Worm (Caenorhabditis elegans) whole organism, young adult: ENCODE results near the gene cif-1.
A peak's percentile ranks its signal among the peaks of the same experiment; 100 is the strongest.

Experiments
- B0019.2 ChIP-seq: fragments of 200-800 bp; sonication (Bioruptor generic); conservative IDR thresholded peaks from 2 replicates; pipeline ENCODE4 v1.3.6; 2022; ENCODE audit warnings: missing genetic modification reagents, missing genetic modification characterization, missing compliant biosample characterization
- B0261.1 ChIP-seq: sonication (generic microtip); optimal IDR thresholded peaks from 2 replicates; lab custom pipeline; 2016; ENCODE audit warnings: mild to moderate bottlenecking, missing genetic modification characterization, moderate library complexity, missing compliant biosample characterization
- B0336.3 ChIP-seq: fragments of 200-800 bp; sonication (Bioruptor generic); IDR thresholded peaks from 2 replicates; pipeline ENCODE4 v1.3.6; 2022; ENCODE audit warnings: missing genetic modification characterization, missing compliant biosample characterization
- D2030.7 ChIP-seq: fragments of 200-800 bp; sonication (Bioruptor generic); IDR thresholded peaks from 2 replicates; pipeline ENCODE4 v1.3.6; 2022; ENCODE audit warnings: missing genetic modification reagents, missing genetic modification characterization, missing compliant biosample characterization
- F22D6.2 ChIP-seq: sonication (generic microtip); optimal IDR thresholded peaks from 2 replicates; lab custom pipeline; 2016; ENCODE audit warnings: mild to moderate bottlenecking, missing genetic modification characterization, missing compliant biosample characterization
- F33H1.4 ChIP-seq: fragments of 200-800 bp; sonication (Bioruptor generic); IDR thresholded peaks from 2 replicates; pipeline ENCODE4 v1.3.6; 2022; ENCODE audit warnings: missing genetic modification reagents, missing genetic modification characterization, missing compliant biosample characterization
- F49E8.2 ChIP-seq: sonication (generic microtip); optimal IDR thresholded peaks from 3 replicates; lab custom pipeline; 2017; ENCODE audit warnings: missing genetic modification characterization, mild to moderate bottlenecking, missing compliant biosample characterization, antibody characterized with exemption, moderate library complexity; ENCODE audit not compliant: insufficient read depth
- F52B5.7 ChIP-seq: sonication (generic microtip); optimal IDR thresholded peaks from 2 replicates; lab custom pipeline; 2016; ENCODE audit warnings: mild to moderate bottlenecking, missing genetic modification characterization, missing compliant biosample characterization
- F57A8.1 ChIP-seq: fragments of 200-800 bp; sonication (Bioruptor generic); optimal IDR thresholded peaks from 2 replicates; lab custom pipeline; 2018; ENCODE audit warnings: mild to moderate bottlenecking, missing genetic modification characterization, moderate library complexity, missing compliant biosample characterization
- F57C9.4 ChIP-seq: sonication (generic microtip); optimal IDR thresholded peaks from 2 replicates; lab custom pipeline; 2017; ENCODE audit warnings: mild to moderate bottlenecking, missing genetic modification characterization, missing compliant biosample characterization
- K11D2.4 ChIP-seq: fragments of 200-800 bp; sonication (Bioruptor generic); IDR thresholded peaks from 2 replicates; pipeline ENCODE4 v1.3.6; 2022; ENCODE audit warnings: missing genetic modification reagents, missing genetic modification characterization, missing compliant biosample characterization
- K12H6.12 ChIP-seq: fragments of 200-800 bp; sonication (Bioruptor generic); optimal IDR thresholded peaks from 2 replicates; lab custom pipeline; 2018; ENCODE audit warnings: mild to moderate bottlenecking, missing genetic modification characterization, missing compliant biosample characterization
- T07F8.4 ChIP-seq: sonication (generic microtip); optimal IDR thresholded peaks from 2 replicates; lab custom pipeline; 2016; ENCODE audit warnings: mild to moderate bottlenecking, missing genetic modification characterization, moderate library complexity, missing compliant biosample characterization
- T26A5.8 ChIP-seq: sonication (generic microtip); optimal IDR thresholded peaks from 2 replicates; lab custom pipeline; 2016; ENCODE audit warnings: missing genetic modification characterization, missing compliant biosample characterization
- Y53F4B.3 ChIP-seq: fragments of 200-800 bp; sonication (Bioruptor generic); IDR thresholded peaks from 2 replicates; pipeline ENCODE4 v1.3.6; 2022; ENCODE audit warnings: missing genetic modification reagents, missing genetic modification characterization, missing compliant biosample characterization
- ZK185.1 ChIP-seq: sonication (generic microtip); optimal IDR thresholded peaks from 2 replicates; lab custom pipeline; 2016; ENCODE audit warnings: mild to moderate bottlenecking, missing genetic modification characterization, missing compliant biosample characterization; ENCODE audit not compliant: poor library complexity, severe bottlenecking
- atf-7 ChIP-seq: sonication (generic microtip); optimal IDR thresholded peaks from 2 replicates; lab custom pipeline; 2017; ENCODE audit warnings: mild to moderate bottlenecking, missing genetic modification characterization, missing compliant biosample characterization
- attf-3 ChIP-seq: fragments of 200-800 bp; sonication (Bioruptor generic); conservative IDR thresholded peaks from 2 replicates; pipeline ENCODE4 v1.3.6; 2022; ENCODE audit warnings: missing genetic modification reagents, missing genetic modification characterization, missing compliant biosample characterization
- attf-5 ChIP-seq: fragments of 200-800 bp; sonication (Bioruptor generic); optimal IDR thresholded peaks from 2 replicates; lab custom pipeline; 2018; ENCODE audit warnings: mild to moderate bottlenecking, missing genetic modification characterization, missing compliant biosample characterization
- attf-6 ChIP-seq: fragments of 200-800 bp; sonication (Bioruptor generic); IDR thresholded peaks from 2 replicates; pipeline ENCODE4 v1.3.6; 2022; ENCODE audit warnings: missing genetic modification reagents, missing genetic modification characterization, missing compliant biosample characterization
- cebp-1 ChIP-seq, 2 experiments: fragments of 200-800 bp in 1 of 2; sonication (Bioruptor generic) in 1 of 2; sonication (generic microtip) in 1 of 2; IDR thresholded peaks in 1 of 2; optimal IDR thresholded peaks in 1 of 2; 2 replicates each; pipeline versions ENCODE4 v1.3.6 to Lab custom; 2017 to 2022; ENCODE audit warnings: missing compliant biosample characterization in 2 of 2, missing genetic modification characterization in 2 of 2, mild to moderate bottlenecking in 1 of 2, missing genetic modification reagents in 1 of 2, moderate library complexity in 1 of 2
- ceh-100 ChIP-seq: fragments of 200-800 bp; sonication (Bioruptor generic); IDR thresholded peaks from 2 replicates; pipeline ENCODE4 v1.3.6; 2022; ENCODE audit warnings: missing genetic modification reagents, missing genetic modification characterization, missing compliant biosample characterization
- ceh-58 ChIP-seq: fragments of 200-800 bp; sonication (Bioruptor generic); IDR thresholded peaks from 2 replicates; pipeline ENCODE4 v1.3.6; 2022; ENCODE audit warnings: missing genetic modification characterization, missing compliant biosample characterization
- dox-1 ChIP-seq: fragments of 200-800 bp; sonication (Bioruptor generic); IDR thresholded peaks from 2 replicates; pipeline ENCODE4 v1.3.6; 2022; ENCODE audit warnings: missing genetic modification reagents, missing genetic modification characterization, missing compliant biosample characterization
- egrh-3 ChIP-seq: fragments of 200-800 bp; sonication (Bioruptor generic); IDR thresholded peaks from 2 replicates; pipeline ENCODE4 v1.3.6; 2022; ENCODE audit warnings: missing genetic modification reagents, missing genetic modification characterization, missing compliant biosample characterization
- ets-4 ChIP-seq: fragments of 200-800 bp; sonication (Bioruptor generic); optimal IDR thresholded peaks from 2 replicates; lab custom pipeline; 2018; ENCODE audit warnings: mild to moderate bottlenecking, missing genetic modification characterization, missing compliant biosample characterization
- hlh-26 ChIP-seq: fragments of 200-800 bp; sonication (Bioruptor generic); conservative IDR thresholded peaks from 2 replicates; pipeline ENCODE4 v1.3.6; 2022; ENCODE audit warnings: missing genetic modification reagents, missing genetic modification characterization, missing compliant biosample characterization
- hmg-20 ChIP-seq: fragments of 200-800 bp; sonication (Bioruptor generic); IDR thresholded peaks from 2 replicates; pipeline ENCODE4 v1.3.6; 2022; ENCODE audit warnings: missing genetic modification reagents, missing genetic modification characterization, missing compliant biosample characterization
- lin-40 ChIP-seq: sonication (generic microtip); optimal IDR thresholded peaks from 2 replicates; lab custom pipeline; 2016; ENCODE audit warnings: missing genetic modification characterization, mild to moderate bottlenecking, missing compliant biosample characterization, missing genotype, missing genetic modification reagents
- lsl-1 ChIP-seq: fragments of 200-800 bp; sonication (Bioruptor generic); optimal IDR thresholded peaks from 2 replicates; lab custom pipeline; 2018; ENCODE audit warnings: mild to moderate bottlenecking, missing genetic modification characterization, moderate library complexity, missing compliant biosample characterization
- mes-4 ChIP-seq: sonication (generic microtip); optimal IDR thresholded peaks from 2 replicates; lab custom pipeline; 2016; ENCODE audit warnings: missing genotype, missing genetic modification characterization, missing compliant biosample characterization
- nfya-1 ChIP-seq: sonication (generic microtip); optimal IDR thresholded peaks from 2 replicates; lab custom pipeline; 2017; ENCODE audit warnings: antibody characterized with exemption, missing compliant biosample characterization, missing genetic modification characterization, borderline replicate concordance; ENCODE audit not compliant: insufficient read depth
- nfya-2 ChIP-seq: fragments of 200-800 bp; sonication (Bioruptor generic); IDR thresholded peaks from 2 replicates; pipeline ENCODE4 v1.3.6; 2022; ENCODE audit warnings: missing genetic modification reagents, missing genetic modification characterization, missing compliant biosample characterization
- nfyb-1 ChIP-seq: fragments of 200-800 bp; sonication (Bioruptor generic); IDR thresholded peaks from 2 replicates; pipeline ENCODE4 v1.3.6; 2022; ENCODE audit warnings: missing genetic modification reagents, missing genetic modification characterization, missing compliant biosample characterization
- rec-8 ChIP-seq, 2 experiments: sonication (generic microtip); optimal IDR thresholded peaks; 2 replicates each; lab custom pipeline; 2016; ENCODE audit warnings: mild to moderate bottlenecking in 2 of 2, missing genetic modification characterization in 2 of 2, missing genetic modification reagents in 2 of 2, missing genotype in 2 of 2, missing biosample characterization in 1 of 2, missing compliant biosample characterization in 1 of 2, moderate library complexity in 1 of 2
- repo-1 ChIP-seq: sonication (generic microtip); optimal IDR thresholded peaks from 2 replicates; lab custom pipeline; 2017; ENCODE audit warnings: mild to moderate bottlenecking, missing genetic modification characterization, missing compliant biosample characterization
- rpc-1 ChIP-seq, 2 experiments: fragments of 150-350 bp in 1 of 2; sonication (generic microtip) in 1 of 2; optimal IDR thresholded peaks; 2 replicates each; lab custom pipeline; 2014 to 2018; ENCODE audit warnings: missing biosample characterization in 1 of 2, missing genetic modification characterization in 1 of 2, missing genetic modification reagents in 1 of 2, missing genotype in 1 of 2
- snpc-1.1 ChIP-seq: sonication (generic microtip); optimal IDR thresholded peaks from 2 replicates; lab custom pipeline; 2017; ENCODE audit warnings: missing genetic modification characterization, mild to moderate bottlenecking, missing compliant biosample characterization, antibody characterized with exemption, moderate library complexity, missing genotype, missing genetic modification reagents; ENCODE audit not compliant: insufficient read depth
- snpc-1.3 ChIP-seq: sonication (generic microtip); optimal IDR thresholded peaks from 2 replicates; lab custom pipeline; 2017; ENCODE audit warnings: missing genetic modification characterization, mild to moderate bottlenecking, missing compliant biosample characterization, antibody characterized with exemption, moderate library complexity, missing genotype, missing genetic modification reagents; ENCODE audit not compliant: insufficient read depth
- snpc-3.4 ChIP-seq: sonication (generic microtip); optimal IDR thresholded peaks from 2 replicates; lab custom pipeline; 2017; ENCODE audit warnings: missing genetic modification characterization, mild to moderate bottlenecking, missing compliant biosample characterization, antibody characterized with exemption, moderate library complexity, missing genotype, missing genetic modification reagents
- unc-62 ChIP-seq: fragments of 150-350 bp; optimal IDR thresholded peaks from 2 replicates; lab custom pipeline; 2014; ENCODE audit warnings: missing biosample characterization, missing genetic modification reagents, missing genetic modification characterization
- xnd-1 ChIP-seq: sonication (generic microtip); optimal IDR thresholded peaks from 2 replicates; lab custom pipeline; 2016; ENCODE audit warnings: missing genotype, missing genetic modification reagents, missing genetic modification characterization, missing compliant biosample characterization
- ztf-22 ChIP-seq: fragments of 200-800 bp; sonication (Bioruptor generic); optimal IDR thresholded peaks from 2 replicates; lab custom pipeline; 2018; ENCODE audit warnings: mild to moderate bottlenecking, missing genetic modification characterization, moderate library complexity, missing compliant biosample characterization
- ztf-28 ChIP-seq: fragments of 200-800 bp; sonication (Bioruptor generic); IDR thresholded peaks from 2 replicates; pipeline ENCODE4 v1.3.6; 2022; ENCODE audit warnings: missing genetic modification reagents, missing genetic modification characterization, missing compliant biosample characterization
- ztf-6 ChIP-seq: fragments of 200-800 bp; sonication (Bioruptor generic); IDR thresholded peaks from 2 replicates; pipeline ENCODE4 v1.3.6; 2022; ENCODE audit warnings: missing genetic modification reagents, missing genetic modification characterization, missing compliant biosample characterization

Gene cif-1

ce11 chrIV:4748408-4749105, 38.0 kb upstream of the cif-1 start, which contains the start of gene cyc-2.1 (continued):
- TF ChIP-seq ztf-6, result 0 out of 2 replicates have a peak, but pooled peaks have one; percentile 44
- no peak for TF ChIP-seq Y53F4B.3 (GFP tag; lab: Robert Waterston, UW)
- peak; percentile 90 for TF ChIP-seq F49E8.2 (tag; lab: Kevin White, UChicago)
- TF ChIP-seq unc-62 (GFP tag; lab: Kevin White, UChicago), result no peak
- peak; percentile 38 for TF ChIP-seq ceh-100
- peak; percentile 67 for TF ChIP-seq atf-7 (tag; lab: Kevin White, UChicago)
- TF ChIP-seq T07F8.4 (tag; lab: Kevin White, UChicago), result no peak
- TF ChIP-seq xnd-1, result peak; percentile 57
- peak; percentile 14 for TF ChIP-seq repo-1 (tag; lab: Kevin White, UChicago)
- TF ChIP-seq hlh-26 (GFP tag; lab: Robert Waterston, UW), result no peak
- TF ChIP-seq attf-6 (GFP tag; lab: Robert Waterston, UW), result peak; percentile 84
- no peak for TF ChIP-seq ets-4 (GFP tag; lab: Kevin White, UChicago)
- peak; percentile 37 for TF ChIP-seq F52B5.7 (tag; lab: Kevin White, UChicago)
- no peak for TF ChIP-seq nfya-1
- peak; percentile 88 for TF ChIP-seq B0336.3 (GFP tag; lab: Robert Waterston, UW)
- TF ChIP-seq F22D6.2 (tag; lab: Kevin White, UChicago), result no peak
- no peak for TF ChIP-seq rec-8 (tag; optimal IDR thresholded peaks at IDR 0.05; lab: Kevin White, UChicago)
- 0 out of 2 replicates have a peak, but pooled peaks have one; percentile 35 for TF ChIP-seq cebp-1 (GFP tag; IDR thresholded peaks at IDR 0.05; lab: Robert Waterston, UW)
- peak; percentile 82 for TF ChIP-seq cebp-1 (tag; optimal IDR thresholded peaks at IDR 0.05; lab: Kevin White, UChicago)
- TF ChIP-seq K12H6.12 (tag; lab: Kevin White, UChicago), result peak; percentile 45
- TF ChIP-seq ceh-58 (GFP tag; lab: Robert Waterston, UW), result 0 out of 2 replicates have a peak, but pooled peaks have one; percentile 10
- 0 out of 2 replicates have a peak, but pooled peaks have one; percentile 19 for TF ChIP-seq nfya-2 (GFP tag; lab: Robert Waterston, UW)
- TF ChIP-seq K11D2.4 (GFP tag; lab: Robert Waterston, UW), result 0 out of 2 replicates have a peak, but pooled peaks have one; percentile 21
- peak; percentile 36 for TF ChIP-seq snpc-1.3
- no peak for TF ChIP-seq ztf-28 (GFP tag; lab: Robert Waterston, UW)
- TF ChIP-seq B0261.1 (tag; lab: Kevin White, UChicago), result peak; percentile 20
- no peak for TF ChIP-seq D2030.7
- TF ChIP-seq mes-4, result peak; percentile 6
- TF ChIP-seq ZK185.1, result peak; percentile 49
- peak; percentile 47 for TF ChIP-seq lin-40
- no peak for TF ChIP-seq rpc-1 (optimal IDR thresholded peaks at IDR 0.05; lab: Kevin White, UChicago)
- TF ChIP-seq rpc-1 (tag; optimal IDR thresholded peaks at IDR 0.05; lab: Kevin White, UChicago), result no peak
- peak; percentile 62 for TF ChIP-seq snpc-1.1
- no peak for TF ChIP-seq F57A8.1 (GFP tag; lab: Kevin White, UChicago)
- TF ChIP-seq hmg-20 (GFP tag; lab: Robert Waterston, UW), result no peak
- 0 out of 2 replicates have a peak, but pooled peaks have one; percentile 15 for TF ChIP-seq nfyb-1 (GFP tag; lab: Robert Waterston, UW)
- no peak for TF ChIP-seq F57C9.4
- TF ChIP-seq lsl-1 (GFP tag; lab: Kevin White, UChicago), result peak; percentile 54
- TF ChIP-seq snpc-3.4 (tag; lab: Kevin White, UChicago), result peak; percentile 92
- no peak for TF ChIP-seq ztf-22 (GFP tag; lab: Kevin White, UChicago)
- no peak for TF ChIP-seq egrh-3 (GFP tag; lab: Robert Waterston, UW)
- TF ChIP-seq dox-1 (GFP tag; lab: Robert Waterston, UW), result peak; percentile 74
- no peak for TF ChIP-seq T26A5.8
- TF ChIP-seq attf-5 (GFP tag; lab: Kevin White, UChicago), result peak; percentile 92
- peak; percentile 41 for TF ChIP-seq F33H1.4 (GFP tag; lab: Robert Waterston, UW)
- TF ChIP-seq attf-3 (GFP tag; lab: Robert Waterston, UW), result no peak
- no peak for TF ChIP-seq B0019.2 (GFP tag; lab: Robert Waterston, UW)
